Worm (Caenorhabditis elegans): Measurements from ENCODE around the gene F12E12.1.

ce11 chrII:3777802-3778201 is 36.1 kb downstream of the F12E12.1 start:
- TF ChIP-seq sea-1 (GFP tag; conservative IDR thresholded peaks at IDR 0.05) (no peak), aly-1 (tag; optimal IDR thresholded peaks at IDR 0.05) (no peak), ama-1 (optimal IDR thresholded peaks at IDR 0.05) (no peak), scrt-1 (GFP tag; IDR thresholded peaks at IDR 0.05) (no peak), tbx-37 (GFP tag; conservative IDR thresholded peaks at IDR 0.05) (no peak), flt-1 (GFP tag; IDR thresholded peaks at IDR 0.05) (no peak), hmbx-1 (tag; optimal IDR thresholded peaks at IDR 0.05) (no peak)

All from whole organism, early embryonic.